Worm (Caenorhabditis elegans) whole organism, mixed stage, embryonic: ENCODE results near the gene R11F4.1.

Experiments
- M03D4.4 ChIP-seq: sonication (generic microtip); optimal IDR thresholded peaks from 2 replicates; lab custom pipeline; 2017; ENCODE audit warnings: mild to moderate bottlenecking, missing genetic modification characterization, missing compliant biosample characterization
- bed-3 ChIP-seq: fragments of 200-800 bp; sonication (Bioruptor generic); optimal IDR thresholded peaks from 3 replicates; lab custom pipeline; 2018; ENCODE audit warnings: mild to moderate bottlenecking, missing genetic modification characterization, moderate library complexity, missing compliant biosample characterization
- blmp-1 ChIP-seq: fragments of 150-350 bp; optimal IDR thresholded peaks from 2 replicates; lab custom pipeline; 2014; ENCODE audit warnings: missing biosample characterization, missing genetic modification characterization
- ceh-43 ChIP-seq: fragments of 200-800 bp; sonication (Bioruptor generic); optimal IDR thresholded peaks from 2 replicates; lab custom pipeline; 2018; ENCODE audit warnings: mild to moderate bottlenecking, missing genetic modification characterization, moderate library complexity, missing compliant biosample characterization
- ceh-83 ChIP-seq: fragments of 200-800 bp; sonication (Bioruptor generic); optimal IDR thresholded peaks from 2 replicates; lab custom pipeline; 2018; ENCODE audit warnings: mild to moderate bottlenecking, missing genetic modification characterization, missing compliant biosample characterization
- ces-1 ChIP-seq: fragments of 150-350 bp; optimal IDR thresholded peaks from 2 replicates; lab custom pipeline; 2014; ENCODE audit warnings: missing biosample characterization, missing genetic modification reagents, missing genetic modification characterization
- drap-1 ChIP-seq: fragments of 200-800 bp; sonication (Bioruptor generic); optimal IDR thresholded peaks from 3 replicates; lab custom pipeline; 2018; ENCODE audit warnings: mild to moderate bottlenecking, missing genetic modification characterization, missing compliant biosample characterization
- elt-1 ChIP-seq: sonication (generic microtip); optimal IDR thresholded peaks from 2 replicates; lab custom pipeline; 2017; ENCODE audit warnings: missing genetic modification characterization, mild to moderate bottlenecking, missing compliant biosample characterization, antibody characterized with exemption, moderate library complexity, borderline replicate concordance; ENCODE audit not compliant: insufficient read depth
- elt-3 ChIP-seq: fragments of 150-350 bp; optimal IDR thresholded peaks from 2 replicates; lab custom pipeline; 2014; ENCODE audit warnings: missing biosample characterization, missing genetic modification characterization
- ham-2 ChIP-seq: fragments of 200-800 bp; sonication (Bioruptor generic); optimal IDR thresholded peaks from 2 replicates; lab custom pipeline; 2018; ENCODE audit warnings: mild to moderate bottlenecking, missing genetic modification characterization, missing compliant biosample characterization
- hlh-1 ChIP-seq: fragments of 150-350 bp; optimal IDR thresholded peaks from 2 replicates; lab custom pipeline; 2014; ENCODE audit warnings: missing biosample characterization, missing genetic modification reagents, missing genetic modification characterization
- lin-32 ChIP-seq: fragments of 200-800 bp; sonication (Bioruptor generic); optimal IDR thresholded peaks from 2 replicates; lab custom pipeline; 2018; ENCODE audit warnings: mild to moderate bottlenecking, missing genetic modification characterization, missing compliant biosample characterization
- lsy-2 ChIP-seq: fragments of 150-350 bp; optimal IDR thresholded peaks from 2 replicates; lab custom pipeline; 2014; ENCODE audit warnings: missing biosample characterization, missing genetic modification characterization
- mab-5 ChIP-seq: fragments of 150-350 bp; optimal IDR thresholded peaks from 2 replicates; lab custom pipeline; 2014; ENCODE audit warnings: missing biosample characterization, missing genetic modification characterization
- nhr-2 ChIP-seq: fragments of 150-350 bp; optimal IDR thresholded peaks from 2 replicates; lab custom pipeline; 2014; ENCODE audit warnings: missing biosample characterization, missing genetic modification characterization
- nhr-237 ChIP-seq: fragments of 150-350 bp; optimal IDR thresholded peaks from 2 replicates; lab custom pipeline; 2014; ENCODE audit warnings: missing biosample characterization, missing genetic modification characterization
- nhr-28 ChIP-seq: fragments of 150-350 bp; optimal IDR thresholded peaks from 2 replicates; lab custom pipeline; 2014; ENCODE audit warnings: missing biosample characterization, missing genetic modification characterization
- nhr-76 ChIP-seq: sonication (generic microtip); optimal IDR thresholded peaks from 2 replicates; lab custom pipeline; 2017; ENCODE audit warnings: missing biosample characterization, missing genetic modification characterization
- pha-4 ChIP-seq: fragments of 150-350 bp; optimal IDR thresholded peaks from 2 replicates; lab custom pipeline; 2018; ENCODE audit warnings: missing biosample characterization, missing genetic modification reagents, missing genetic modification characterization
- snpc-4 ChIP-seq: fragments of 150-350 bp; optimal IDR thresholded peaks from 2 replicates; lab custom pipeline; 2014; ENCODE audit warnings: missing biosample characterization, missing genetic modification characterization
- sptf-1 ChIP-seq: sonication (generic microtip); optimal IDR thresholded peaks from 2 replicates; lab custom pipeline; 2017; ENCODE audit warnings: mild to moderate bottlenecking, missing genetic modification characterization, moderate library complexity, missing compliant biosample characterization
- tbx-8 ChIP-seq: fragments of 200-800 bp; sonication (Bioruptor generic); optimal IDR thresholded peaks from 2 replicates; lab custom pipeline; 2018; ENCODE audit warnings: mild to moderate bottlenecking, missing genetic modification characterization, moderate library complexity, missing compliant biosample characterization
- unc-39 ChIP-seq: fragments of 150-350 bp; optimal IDR thresholded peaks from 2 replicates; lab custom pipeline; 2014; ENCODE audit warnings: missing biosample characterization, missing genetic modification characterization
- unc-62 ChIP-seq: fragments of 150-350 bp; optimal IDR thresholded peaks from 2 replicates; lab custom pipeline; 2014; ENCODE audit warnings: missing biosample characterization, missing genetic modification reagents, missing genetic modification characterization
- zip-8 ChIP-seq: fragments of 150-350 bp; optimal IDR thresholded peaks from 2 replicates; lab custom pipeline; 2014; ENCODE audit warnings: missing biosample characterization, missing genetic modification characterization
- ztf-11 ChIP-seq: fragments of 150-350 bp; optimal IDR thresholded peaks from 2 replicates; lab custom pipeline; 2014; ENCODE audit warnings: missing biosample characterization, missing genetic modification characterization

R11F4.1 gene

ce11 chrII:4098759-4099158 lies 7.0 kb downstream of the R11F4.1 start:
- TF ChIP-seq ceh-43 (GFP tag; lab: Kevin White, UChicago) (peak; percentile 0), unc-62 (GFP tag; lab: Kevin White, UChicago) (peak; percentile 33), pha-4 (no peak), hlh-1 (tag; lab: Kevin White, UChicago) (no peak), ces-1 (GFP tag; lab: Kevin White, UChicago) (no peak), ham-2 (peak; percentile 78)

ce11 chrII:4100485-4100884 lies 8.8 kb downstream of the R11F4.1 start, which contains the start of gene rhgf-2:
Gene rhgf-2, plus strand, starts transcription at chrII:4100785.
- TF ChIP-seq drap-1 (GFP tag; lab: Kevin White, UChicago) = no peak

ce11 chrII:4102723-4103122 lies 11.0 kb downstream of the R11F4.1 start:
- TF ChIP-seq elt-1 = peak; percentile 14
- TF ChIP-seq nhr-76 (tag; lab: Kevin White, UChicago) = no peak
- TF ChIP-seq, all 35 proteins: peak for 1

ce11 chrII:4107196-4107595 lies 15.5 kb downstream of the R11F4.1 start:
- TF ChIP-seq ces-1 (GFP tag; lab: Kevin White, UChicago) = peak; percentile 29
- TF ChIP-seq bed-3 (GFP tag; lab: Kevin White, UChicago) = no peak
- TF ChIP-seq lin-32 (GFP tag; lab: Kevin White, UChicago) = no peak

ce11 chrII:4118508-4118907 lies 26.8 kb downstream of the R11F4.1 start:
- TF ChIP-seq zip-8 = no peak
- TF ChIP-seq nhr-2 (tag; lab: Kevin White, UChicago) = no peak
- TF ChIP-seq nhr-237 (tag; lab: Kevin White, UChicago) = no peak
- TF ChIP-seq drap-1 (GFP tag; lab: Kevin White, UChicago) = no peak
- no peak for TF ChIP-seq ceh-43 (GFP tag; lab: Kevin White, UChicago)
- no peak for TF ChIP-seq sptf-1 (tag; lab: Kevin White, UChicago)
- no peak for TF ChIP-seq ham-2
- no peak for TF ChIP-seq ztf-11 (tag; lab: Kevin White, UChicago)
- TF ChIP-seq unc-39 (tag; lab: Kevin White, UChicago) = no peak
- TF ChIP-seq nhr-76 (tag; lab: Kevin White, UChicago) = no peak
- TF ChIP-seq snpc-4 = no peak
- TF ChIP-seq blmp-1 (tag; lab: Kevin White, UChicago) = no peak
- TF ChIP-seq ceh-83 (GFP tag; lab: Kevin White, UChicago) = no peak
- TF ChIP-seq tbx-8 (GFP tag; lab: Kevin White, UChicago) = no peak
- no peak for TF ChIP-seq mab-5 (tag; lab: Kevin White, UChicago)
- TF ChIP-seq nhr-28 (tag; lab: Kevin White, UChicago) = no peak

- TF ChIP-seq bed-3 (GFP tag; lab: Kevin White, UChicago) (no peak), nhr-2 (tag; lab: Kevin White, UChicago) (no peak), ham-2 (no peak), hlh-1 (tag; lab: Kevin White, UChicago) (no peak), ceh-83 (GFP tag; lab: Kevin White, UChicago) (no peak)
Observed at ce11 chrII:4122899-4123298, 31.2 kb downstream of the R11F4.1 start.

- TF ChIP-seq lsy-2 (tag; lab: Kevin White, UChicago) (no peak), mab-5 (tag; lab: Kevin White, UChicago) (no peak)
Observed at ce11 chrII:4125239-4125638, 33.5 kb downstream of the R11F4.1 start.

ce11 chrII:4129450-4129849 lies 37.7 kb downstream of the R11F4.1 start:
- TF ChIP-seq M03D4.4 (tag; lab: Kevin White, UChicago) (no peak), sptf-1 (tag; lab: Kevin White, UChicago) (no peak), elt-3 (tag; lab: Kevin White, UChicago) (no peak), ces-1 (GFP tag; lab: Kevin White, UChicago) (peak; percentile 95), tbx-8 (GFP tag; lab: Kevin White, UChicago) (no peak), nhr-28 (tag; lab: Kevin White, UChicago) (no peak)
